Worm (Caenorhabditis elegans) whole organism, L3 larva: ENCODE results near the gene art-1.

Experiments used
- R02D3.7 ChIP-seq: fragments of 150-350 bp; optimal IDR thresholded peaks from 2 replicates; lab custom pipeline; 2014; ENCODE audit warnings: missing biosample characterization, missing genetic modification characterization
- ZK546.5 ChIP-seq: sonication (generic microtip); optimal IDR thresholded peaks from 2 replicates; lab custom pipeline; 2017; ENCODE audit warnings: missing biosample characterization, missing genetic modification characterization
- aly-2 ChIP-seq: fragments of 150-350 bp; optimal IDR thresholded peaks from 2 replicates; lab custom pipeline; 2014; ENCODE audit warnings: missing biosample characterization, missing genetic modification characterization
- ama-1 ChIP-seq: fragments of 150-350 bp; optimal IDR thresholded peaks from 2 replicates; lab custom pipeline; 2018
- ceh-16 ChIP-seq: sonication (generic microtip); optimal IDR thresholded peaks from 2 replicates; lab custom pipeline; 2017; ENCODE audit warnings: missing biosample characterization, missing genetic modification characterization
- ceh-28 ChIP-seq: fragments of 150-350 bp; optimal IDR thresholded peaks from 2 replicates; lab custom pipeline; 2014; ENCODE audit warnings: missing biosample characterization, missing genetic modification reagents, missing genetic modification characterization
- ceh-9 ChIP-seq: sonication (generic microtip); optimal IDR thresholded peaks from 2 replicates; lab custom pipeline; 2018; ENCODE audit warnings: missing biosample characterization, missing genetic modification characterization
- daf-12 ChIP-seq: fragments of 150-350 bp; optimal IDR thresholded peaks from 2 replicates; lab custom pipeline; 2014; ENCODE audit warnings: missing biosample characterization, missing genetic modification reagents, missing genetic modification characterization
- egl-27 ChIP-seq: sonication (generic microtip); optimal IDR thresholded peaks from 4 replicates; lab custom pipeline; 2017; ENCODE audit warnings: missing biosample characterization, missing genetic modification reagents, missing genetic modification characterization
- egl-5 ChIP-seq: fragments of 150-350 bp; optimal IDR thresholded peaks from 2 replicates; lab custom pipeline; 2017; ENCODE audit warnings: missing biosample characterization, missing genetic modification reagents, missing genetic modification characterization, inconsistent platforms
- elt-1 ChIP-seq: fragments of 150-350 bp; optimal IDR thresholded peaks from 2 replicates; lab custom pipeline; 2014; ENCODE audit warnings: missing biosample characterization, missing genetic modification characterization
- elt-2 ChIP-seq: sonication (generic microtip); optimal IDR thresholded peaks from 2 replicates; lab custom pipeline; 2016; ENCODE audit warnings: missing genetic modification reagents, mild to moderate bottlenecking, missing genetic modification characterization, missing compliant biosample characterization
- elt-3 ChIP-seq, 3 experiments: fragments of 150-350 bp in 1 of 3; sonication (generic microtip) in 2 of 3; optimal IDR thresholded peaks; 2 replicates in 2 of 3; 4 replicates in 1 of 3; lab custom pipeline; 2014 to 2017; ENCODE audit warnings: missing biosample characterization in 3 of 3, missing genetic modification characterization in 3 of 3
- eor-1 ChIP-seq, 2 experiments: fragments of 150-350 bp; optimal IDR thresholded peaks; 2 replicates each; lab custom pipeline; 2014 to 2018; ENCODE audit warnings: missing biosample characterization in 2 of 2, missing genetic modification characterization in 2 of 2
- fkh-10 ChIP-seq: sonication (generic microtip); optimal IDR thresholded peaks from 2 replicates; lab custom pipeline; 2017; ENCODE audit warnings: missing biosample characterization, missing genetic modification reagents, missing genetic modification characterization
- fkh-2 ChIP-seq: fragments of 150-350 bp; optimal IDR thresholded peaks from 2 replicates; lab custom pipeline; 2014; ENCODE audit warnings: missing biosample characterization, missing genetic modification reagents, missing genetic modification characterization
- fos-1 ChIP-seq: fragments of 150-350 bp; optimal IDR thresholded peaks from 2 replicates; lab custom pipeline; 2014; ENCODE audit warnings: missing biosample characterization, missing genetic modification characterization
- hmg-11 ChIP-seq: sonication (generic microtip); optimal IDR thresholded peaks from 2 replicates; lab custom pipeline; 2016; ENCODE audit warnings: missing genetic modification characterization, missing compliant biosample characterization
- jun-1 ChIP-seq: fragments of 150-350 bp; optimal IDR thresholded peaks from 2 replicates; lab custom pipeline; 2014; ENCODE audit warnings: missing biosample characterization, missing genetic modification reagents, missing genetic modification characterization
- lin-15B ChIP-seq: fragments of 150-350 bp; optimal IDR thresholded peaks from 2 replicates; lab custom pipeline; 2014; ENCODE audit warnings: missing biosample characterization, missing genetic modification characterization
- lin-39 ChIP-seq: fragments of 150-350 bp; optimal IDR thresholded peaks from 2 replicates; lab custom pipeline; 2018; ENCODE audit warnings: missing biosample characterization, missing genetic modification reagents, missing genetic modification characterization
- lsy-12 ChIP-seq: sonication (generic microtip); optimal IDR thresholded peaks from 2 replicates; lab custom pipeline; 2016; ENCODE audit warnings: mild to moderate bottlenecking, missing genetic modification characterization, missing compliant biosample characterization
- mdl-1 ChIP-seq: fragments of 150-350 bp; optimal IDR thresholded peaks from 2 replicates; lab custom pipeline; 2014; ENCODE audit warnings: missing biosample characterization, missing genetic modification characterization
- mml-1 ChIP-seq: fragments of 150-350 bp; sonication (generic microtip); optimal IDR thresholded peaks from 3 replicates; lab custom pipeline; 2014; ENCODE audit warnings: missing biosample characterization, missing genetic modification characterization
- nfya-1 ChIP-seq: sonication (generic microtip); optimal IDR thresholded peaks from 2 replicates; lab custom pipeline; 2017; ENCODE audit warnings: missing genetic modification characterization, mild to moderate bottlenecking, missing compliant biosample characterization, antibody characterized with exemption, moderate library complexity; ENCODE audit not compliant: insufficient read depth
- nhr-11 ChIP-seq: fragments of 150-350 bp; optimal IDR thresholded peaks from 2 replicates; lab custom pipeline; 2014; ENCODE audit warnings: missing biosample characterization, missing genetic modification characterization
- nhr-12 ChIP-seq: fragments of 150-350 bp; optimal IDR thresholded peaks from 2 replicates; lab custom pipeline; 2014; ENCODE audit warnings: missing biosample characterization, missing genetic modification characterization
- nhr-237 ChIP-seq: fragments of 150-350 bp; optimal IDR thresholded peaks from 2 replicates; lab custom pipeline; 2014; ENCODE audit warnings: missing biosample characterization, missing genetic modification characterization
- nhr-25 ChIP-seq: sonication (generic microtip); optimal IDR thresholded peaks from 2 replicates; lab custom pipeline; 2017; ENCODE audit warnings: missing biosample characterization, missing genetic modification characterization
- nhr-28 ChIP-seq: fragments of 150-350 bp; optimal IDR thresholded peaks from 2 replicates; lab custom pipeline; 2014; ENCODE audit warnings: missing biosample characterization, missing genetic modification characterization
- nhr-43 ChIP-seq: sonication (generic microtip); optimal IDR thresholded peaks from 2 replicates; lab custom pipeline; 2016; ENCODE audit warnings: mild to moderate bottlenecking, missing genetic modification characterization, missing compliant biosample characterization; ENCODE audit not compliant: poor library complexity, severe bottlenecking
- nhr-67 ChIP-seq: fragments of 150-350 bp; optimal IDR thresholded peaks from 2 replicates; lab custom pipeline; 2014; ENCODE audit warnings: missing biosample characterization, missing genetic modification characterization
- nhr-76 ChIP-seq: fragments of 150-350 bp; sonication (generic microtip); optimal IDR thresholded peaks from 5 replicates; lab custom pipeline; 2014; ENCODE audit warnings: missing biosample characterization, missing genetic modification characterization
- nhr-77 ChIP-seq: fragments of 150-350 bp; optimal IDR thresholded peaks from 2 replicates; lab custom pipeline; 2014; ENCODE audit warnings: missing biosample characterization, missing genetic modification characterization
- pha-4 ChIP-seq: fragments of 150-350 bp; optimal IDR thresholded peaks from 2 replicates; lab custom pipeline; 2014; ENCODE audit warnings: missing biosample characterization, missing genetic modification reagents, missing genetic modification characterization
- pqm-1 ChIP-seq: fragments of 150-350 bp; optimal IDR thresholded peaks from 2 replicates; lab custom pipeline; 2017; ENCODE audit warnings: missing biosample characterization, missing genetic modification characterization, inconsistent platforms
- sea-2 ChIP-seq: fragments of 150-350 bp; sonication (generic microtip); optimal IDR thresholded peaks from 4 replicates; lab custom pipeline; 2014; ENCODE audit warnings: missing biosample characterization, missing genetic modification reagents, missing genetic modification characterization
- skn-1 ChIP-seq: fragments of 150-350 bp; optimal IDR thresholded peaks from 2 replicates; lab custom pipeline; 2014; ENCODE audit warnings: missing biosample characterization, missing genetic modification characterization
- snpc-4 ChIP-seq: fragments of 150-350 bp; optimal IDR thresholded peaks from 2 replicates; lab custom pipeline; 2014; ENCODE audit warnings: missing biosample characterization, missing genetic modification characterization
- tbx-2 ChIP-seq: sonication (generic microtip); optimal IDR thresholded peaks from 2 replicates; lab custom pipeline; 2016; ENCODE audit warnings: mild to moderate bottlenecking, missing genetic modification characterization, missing compliant biosample characterization
- unc-39 ChIP-seq: sonication (generic microtip); optimal IDR thresholded peaks from 4 replicates; lab custom pipeline; 2017; ENCODE audit warnings: missing biosample characterization, missing genetic modification characterization
- zag-1 ChIP-seq: fragments of 150-350 bp; optimal IDR thresholded peaks from 2 replicates; lab custom pipeline; 2014; ENCODE audit warnings: missing biosample characterization, missing genetic modification characterization
- ztf-11 ChIP-seq: fragments of 150-350 bp; optimal IDR thresholded peaks from 2 replicates; lab custom pipeline; 2014; ENCODE audit warnings: missing biosample characterization, missing genetic modification characterization
- ztf-4 ChIP-seq: fragments of 150-350 bp; optimal IDR thresholded peaks from 2 replicates; lab custom pipeline; 2014; ENCODE audit warnings: missing biosample characterization, missing genetic modification characterization

The art-1 gene

DNA sequence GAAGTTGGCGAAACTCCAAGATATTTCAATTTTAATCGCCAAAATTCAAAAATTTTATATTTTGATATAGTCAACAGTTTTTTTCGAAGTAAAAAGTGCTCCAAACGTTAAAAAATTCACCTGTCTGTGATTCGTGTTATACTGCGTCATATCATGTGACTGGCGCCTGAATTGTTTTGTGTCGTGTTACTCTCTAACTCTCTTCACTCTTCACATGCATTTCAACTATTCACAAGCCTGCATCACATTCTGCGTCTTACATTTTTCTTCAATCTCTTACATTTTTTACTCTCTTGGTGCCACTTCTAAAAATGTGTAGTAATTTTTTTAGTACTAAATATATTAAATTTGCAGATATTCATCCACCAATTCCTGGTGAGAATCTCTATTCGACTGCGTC lies 43.6 kb downstream of the art-1 start, which contains the start of gene flcn-1:
flcn-1 (plus strand) TSS at position 348 of the 400 bp plus-strand sequence.
- TF ChIP-seq snpc-4 (tag; lab: Kevin White, UChicago) (peak; percentile 43), zag-1 (tag; lab: Kevin White, UChicago) (no peak), nhr-12 (tag; lab: Kevin White, UChicago) (no peak), unc-39 (tag; lab: Kevin White, UChicago) (no peak), nhr-237 (tag; lab: Kevin White, UChicago) (no peak), elt-2 (tag; lab: Kevin White, UChicago) (peak; percentile 50), nhr-77 (no peak), lsy-12 (peak; percentile 3), elt-1 (tag; lab: Kevin White, UChicago) (no peak), pqm-1 (tag; lab: Kevin White, UChicago) (peak; percentile 2), skn-1 (tag; lab: Kevin White, UChicago) (no peak), ztf-11 (tag; lab: Kevin White, UChicago) (no peak), lin-39 (tag; lab: Kevin White, UChicago) (no peak), ztf-4 (tag; lab: Kevin White, UChicago) (no peak), nhr-76 (tag; lab: Kevin White, UChicago) (no peak), ama-1 (lab: Kevin White, UChicago) (no peak), egl-5 (no peak), lin-15B (tag; lab: Kevin White, UChicago) (no peak), R02D3.7 (tag; lab: Kevin White, UChicago) (no peak), nhr-28 (no peak), fkh-10 (GFP tag; lab: Kevin White, UChicago) (no peak), nfya-1 (peak; percentile 57), pha-4 (tag; lab: Kevin White, UChicago) (peak; percentile 47), hmg-11 (peak; percentile 64), nhr-25 (tag; lab: Kevin White, UChicago) (no peak), ceh-16 (tag; lab: Kevin White, UChicago) (no peak)

ce11 chrII:6927603-6928002 lies 44.4 kb downstream of the art-1 start, which contains the start of gene F22D3.4:
Gene F22D3.4, minus strand, starts transcription at chrII:6927603.
- TF ChIP-seq sea-2 (GFP tag; lab: Kevin White, UChicago) (no peak), elt-2 (tag; lab: Kevin White, UChicago) (peak; percentile 21)
- TF ChIP-seq, all 47 proteins: peak for 1

DNA sequence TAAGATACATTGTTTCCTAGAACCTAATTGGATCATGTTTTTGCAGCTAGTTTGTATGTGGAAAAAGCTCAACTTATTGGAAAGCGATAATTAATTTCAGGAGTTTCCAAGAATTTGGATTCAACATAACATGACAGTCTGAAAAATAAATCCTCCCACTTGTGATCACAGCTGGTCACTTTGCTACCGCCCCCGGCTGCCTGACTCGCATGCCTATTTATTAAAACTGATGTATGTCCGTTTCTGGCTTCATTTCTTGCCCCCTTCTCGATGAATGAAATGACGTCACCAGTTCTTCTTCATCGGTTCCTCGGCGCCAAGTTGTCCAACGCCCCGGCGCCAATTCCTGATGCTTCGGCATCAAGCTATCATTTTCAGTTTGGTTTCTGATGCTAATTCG lies 45.0 kb downstream of the art-1 start:
- TF ChIP-seq nhr-11 (tag; lab: Kevin White, UChicago): no peak
- no peak for TF ChIP-seq fkh-2 (tag; lab: Kevin White, UChicago)
- TF ChIP-seq daf-12 (tag; lab: Kevin White, UChicago): no peak
- TF ChIP-seq eor-1 (tag; optimal IDR thresholded peaks at IDR 0.05; lab: Kevin White, UChicago): no peak
- TF ChIP-seq fkh-10 (GFP tag; lab: Kevin White, UChicago): no peak
- TF ChIP-seq zag-1 (tag; lab: Kevin White, UChicago): no peak
- no peak for TF ChIP-seq ZK546.5
- no peak for TF ChIP-seq nhr-12 (tag; lab: Kevin White, UChicago)
- no peak for TF ChIP-seq nhr-25 (tag; lab: Kevin White, UChicago)
- no peak for TF ChIP-seq ztf-4 (tag; lab: Kevin White, UChicago)
- TF ChIP-seq hmg-11: no peak
- no peak for TF ChIP-seq skn-1 (tag; lab: Kevin White, UChicago)
- no peak for TF ChIP-seq nhr-237 (tag; lab: Kevin White, UChicago)
- no peak for TF ChIP-seq ceh-9
- TF ChIP-seq nhr-43: no peak

DNA sequence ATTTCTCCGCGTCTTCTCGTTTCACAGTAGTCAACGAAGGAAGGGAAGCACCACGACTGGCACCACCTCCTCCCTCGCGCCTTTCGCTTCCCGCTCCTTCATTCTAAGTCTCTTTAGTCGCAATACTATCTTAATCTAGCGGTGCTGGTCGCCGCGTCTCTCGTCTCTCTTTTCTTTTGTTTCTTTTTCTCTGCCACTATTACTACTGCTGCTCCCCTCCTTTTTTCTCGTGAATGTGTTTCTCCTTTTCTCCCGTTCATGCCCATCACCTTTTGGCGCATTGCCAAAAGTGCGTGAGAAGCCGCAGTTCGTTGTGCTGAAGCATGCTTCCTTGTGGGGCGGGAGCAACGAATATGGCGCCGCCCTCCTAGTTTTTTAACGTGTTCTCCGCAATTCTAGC lies 45.5 kb downstream of the art-1 start:
- TF ChIP-seq ceh-16 (tag; lab: Kevin White, UChicago) (no peak), elt-1 (tag; lab: Kevin White, UChicago) (no peak), nhr-43 (no peak), lsy-12 (peak; percentile 33), zag-1 (tag; lab: Kevin White, UChicago) (no peak), egl-27 (tag; lab: Kevin White, UChicago) (peak; percentile 59), nfya-1 (peak; percentile 79), fkh-10 (GFP tag; lab: Kevin White, UChicago) (peak; percentile 44), nhr-77 (no peak), R02D3.7 (tag; lab: Kevin White, UChicago) (peak; percentile 23), fos-1 (tag; lab: Kevin White, UChicago) (peak; percentile 37), mml-1 (tag; lab: Kevin White, UChicago) (no peak), jun-1 (tag; lab: Kevin White, UChicago) (peak; percentile 88), ZK546.5 (no peak), tbx-2 (tag; lab: Kevin White, UChicago) (peak; percentile 48), ama-1 (lab: Kevin White, UChicago) (no peak), nhr-76 (tag; lab: Kevin White, UChicago) (no peak), elt-3 (tag; optimal IDR thresholded peaks at IDR 0.05; lab: Kevin White, UChicago) (no peak), hmg-11 (peak; percentile 86), nhr-11 (tag; lab: Kevin White, UChicago) (no peak), nhr-237 (tag; lab: Kevin White, UChicago) (no peak), pqm-1 (tag; lab: Kevin White, UChicago) (peak; percentile 56), elt-2 (tag; lab: Kevin White, UChicago) (peak; percentile 92), ceh-28 (tag; lab: Kevin White, UChicago) (peak; percentile 42), aly-2 (no peak), daf-12 (tag; lab: Kevin White, UChicago) (no peak), unc-39 (tag; lab: Kevin White, UChicago) (no peak), nhr-67 (tag; lab: Kevin White, UChicago) (no peak), mdl-1 (tag; lab: Kevin White, UChicago) (peak; percentile 62), lin-39 (tag; lab: Kevin White, UChicago) (peak; percentile 60), egl-5 (no peak), snpc-4 (tag; lab: Kevin White, UChicago) (peak; percentile 72)
